Worm (Caenorhabditis elegans): ENCODE measurements around the gene ZK616.2.
A peak's percentile ranks its signal among the peaks of the same experiment; 100 is the strongest.

DNA sequence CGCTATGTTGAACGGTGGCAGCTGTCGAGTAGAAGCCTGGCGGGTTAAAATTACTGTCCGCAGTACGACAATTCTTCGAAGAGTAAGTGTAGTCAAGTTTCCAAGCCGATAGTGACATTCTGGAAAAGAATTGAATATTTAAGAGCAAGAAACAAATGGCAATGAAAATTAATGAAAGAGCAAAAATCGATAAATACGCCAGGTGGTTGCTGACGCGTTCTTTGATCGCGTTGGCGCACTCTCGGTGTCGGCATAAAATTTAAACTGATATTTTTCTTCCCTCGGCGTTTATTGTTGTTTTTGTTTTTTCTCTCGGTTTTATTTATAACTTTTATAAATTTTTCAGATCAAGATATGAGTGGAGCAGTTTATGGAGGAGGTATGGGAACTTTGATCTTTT is 3.0 kb upstream of the ZK616.2 start, which contains the start of the genes perm-3 and swsn-6:
- TF ChIP-seq tbx-2 (tag; optimal IDR thresholded peaks at IDR 0.05) (peak; percentile 62), R02D3.7 (tag; optimal IDR thresholded peaks at IDR 0.05) (peak; percentile 63), ztf-11 (tag; optimal IDR thresholded peaks at IDR 0.05) (no peak), fkh-10 (GFP tag; optimal IDR thresholded peaks at IDR 0.05) (no peak), unc-62 (GFP tag; optimal IDR thresholded peaks at IDR 0.05) (no peak), mdl-1 (tag; optimal IDR thresholded peaks at IDR 0.05) (no peak), nhr-76 (tag; optimal IDR thresholded peaks at IDR 0.05) (no peak)

Data from whole organism, L3 larva.